Worm (Caenorhabditis elegans) whole organism, L3 larva: ENCODE data around the gene srh-75.

Source experiments
- nhr-28 ChIP-seq: fragments of 150-350 bp; optimal IDR thresholded peaks from 2 replicates; lab custom pipeline; 2014; ENCODE audit warnings: missing biosample characterization, missing genetic modification characterization
- unc-39 ChIP-seq: sonication (generic microtip); optimal IDR thresholded peaks from 4 replicates; lab custom pipeline; 2017; ENCODE audit warnings: missing biosample characterization, missing genetic modification characterization

ce11 chrV:11011807-11012206 lies 45.1 kb downstream of the srh-75 start:
- TF ChIP-seq nhr-28 (tag; lab: Kevin White, UChicago) (no peak), unc-39 (tag; lab: Kevin White, UChicago) (no peak)
